Worm (Caenorhabditis elegans): Measurements from ENCODE around the gene D2007.1.

Gene D2007.1

ce11 chrIII:8109459-8110057 is 45.7 kb upstream of the D2007.1 start (continued):
- TF ChIP-seq snpc-4 (GFP tag; optimal IDR thresholded peaks at IDR 0.05), result peak; percentile 81
- peak; percentile 36 to 76 (median 64) for TF ChIP-seq snpc-4 (tag; optimal IDR thresholded peaks at IDR 0.05)
- TF ChIP-seq snpc-3.4 (tag; optimal IDR thresholded peaks at IDR 0.05), result peak; percentile 89
- peak; percentile 65 for TF ChIP-seq F49E8.2 (tag; optimal IDR thresholded peaks at IDR 0.05; ENCODE audit: insufficient read depth)
- peak; percentile 61 for TF ChIP-seq F33H1.4 (GFP tag; IDR thresholded peaks at IDR 0.05)
- TF ChIP-seq B0261.1 (tag; optimal IDR thresholded peaks at IDR 0.05), result peak; percentile 93
- no peak for TF ChIP-seq aptf-2 (GFP tag; conservative IDR thresholded peaks at IDR 0.05)
- TF ChIP-seq K12H6.12 (tag; optimal IDR thresholded peaks at IDR 0.05), result peak; percentile 66
- TF ChIP-seq F52B5.7 (tag; optimal IDR thresholded peaks at IDR 0.05), result peak; percentile 47
- peak; percentile 80 to 94 for TF ChIP-seq rec-8 (tag; optimal IDR thresholded peaks at IDR 0.05)
- peak; percentile 67 for TF ChIP-seq ztf-26 (tag; optimal IDR thresholded peaks at IDR 0.05)
- TF ChIP-seq tlf-1 (GFP tag; optimal IDR thresholded peaks at IDR 0.05), result peak; percentile 33
- TF ChIP-seq hlh-12 (tag; optimal IDR thresholded peaks at IDR 0.05), result no peak
- TF ChIP-seq ZK185.1 (tag; optimal IDR thresholded peaks at IDR 0.05; ENCODE audit: poor library complexity, severe bottlenecking), result peak; percentile 59
- TF ChIP-seq sea-2 (GFP tag; IDR thresholded peaks at IDR 0.05), result peak; percentile 79; the same call in 1 of the 2 replicates
- peak; percentile 71 for TF ChIP-seq lin-40 (tag; optimal IDR thresholded peaks at IDR 0.05)
- TF ChIP-seq hrde-1 (tag; optimal IDR thresholded peaks at IDR 0.05; ENCODE audit: borderline replicate concordance), result peak; percentile 84
- TF ChIP-seq atf-7 (tag; optimal IDR thresholded peaks at IDR 0.05), result peak; percentile 19
- TF ChIP-seq mcd-1 (GFP tag; IDR thresholded peaks at IDR 0.05), result peak; percentile 73
- TF ChIP-seq ztf-25 (GFP tag; IDR thresholded peaks at IDR 0.05), result peak; percentile 83
- no peak for TF ChIP-seq lsy-27 (tag; optimal IDR thresholded peaks at IDR 0.05; ENCODE audit: borderline replicate concordance, insufficient read depth)
- peak; percentile 42 for TF ChIP-seq fkh-3 (tag; optimal IDR thresholded peaks at IDR 0.05)
- 0 out of 2 replicates have a peak, but pooled peaks have one; percentile 83 for TF ChIP-seq cebp-2 (GFP tag; IDR thresholded peaks at IDR 0.05)
- TF ChIP-seq Y95B8A.8 (GFP tag; IDR thresholded peaks at IDR 0.05), result peak; percentile 71; the same call in 1 of the 2 replicates
- no peak for TF ChIP-seq bed-2 (GFP tag; IDR thresholded peaks at IDR 0.05)
- peak; percentile 12 for TF ChIP-seq dpl-1 (GFP tag; optimal IDR thresholded peaks at IDR 0.05)
- peak; percentile 54; the same call in 1 of the 2 replicates for TF ChIP-seq B0336.3 (GFP tag; IDR thresholded peaks at IDR 0.05)
- TF ChIP-seq unc-130 (GFP tag; optimal IDR thresholded peaks at IDR 0.05), result peak; percentile 42
- no peak for TF ChIP-seq lag-1 (GFP tag; IDR thresholded peaks at IDR 0.05)
- TF ChIP-seq attf-5 (GFP tag; optimal IDR thresholded peaks at IDR 0.05), result peak; percentile 63
- peak; percentile 100 for TF ChIP-seq him-1 (tag; optimal IDR thresholded peaks at IDR 0.05)
- 0 out of 2 replicates have a peak, but pooled peaks have one; percentile 38 for TF ChIP-seq hmg-20 (GFP tag; IDR thresholded peaks at IDR 0.05)
- TF ChIP-seq F37B4.10 (GFP tag; IDR thresholded peaks at IDR 0.05), result no peak
- TF ChIP-seq nhr-80 (tag; optimal IDR thresholded peaks at IDR 0.05), result peak; percentile 26
- TF ChIP-seq ceh-100 (GFP tag; IDR thresholded peaks at IDR 0.05), result peak; percentile 57
- no peak for TF ChIP-seq nfya-1 (tag; optimal IDR thresholded peaks at IDR 0.05; ENCODE audit: borderline replicate concordance, insufficient read depth)
- no peak for TF ChIP-seq tbx-9 (tag; optimal IDR thresholded peaks at IDR 0.05; ENCODE audit: borderline replicate concordance)
- peak; percentile 89 for TF ChIP-seq ceh-27 (GFP tag; optimal IDR thresholded peaks at IDR 0.05)
- peak; percentile 92 for TF ChIP-seq die-1 (tag; optimal IDR thresholded peaks at IDR 0.05)
- TF ChIP-seq hsf-1 (GFP tag; IDR thresholded peaks at IDR 0.05), result 0 out of 2 replicates have a peak, but pooled peaks have one; percentile 14
- peak; percentile 38 for TF ChIP-seq akir-1 (GFP tag; optimal IDR thresholded peaks at IDR 0.05)
- TF ChIP-seq sdz-38 (tag; optimal IDR thresholded peaks at IDR 0.05), result no peak
- peak; percentile 40 for TF ChIP-seq F57A8.1 (GFP tag; optimal IDR thresholded peaks at IDR 0.05)
- peak; percentile 64; the same call in 1 of the 2 replicates for TF ChIP-seq Y53G8AR.9 (GFP tag; conservative IDR thresholded peaks at IDR 0.05)
- TF ChIP-seq nhr-90 (tag; optimal IDR thresholded peaks at IDR 0.05), result peak; percentile 87
- TF ChIP-seq ceh-40 (GFP tag; IDR thresholded peaks at IDR 0.05), result 0 out of 2 replicates have a peak, but pooled peaks have one; percentile 57
- TF ChIP-seq pha-4 (tag; optimal IDR thresholded peaks at IDR 0.05), result no peak
